Worm (Caenorhabditis elegans) whole organism, young adult: ENCODE results near the gene his-62.

Experiments used
- B0336.3 ChIP-seq: fragments of 200-800 bp; sonication (Bioruptor generic); IDR thresholded peaks from 2 replicates; pipeline ENCODE4 v1.3.6; 2022; ENCODE audit warnings: missing genetic modification characterization, missing compliant biosample characterization
- C17E4.6 ChIP-seq: fragments of 200-800 bp; sonication (Bioruptor generic); IDR thresholded peaks from 2 replicates; pipeline ENCODE4 v1.3.6; 2022; ENCODE audit warnings: missing genetic modification reagents, missing genetic modification characterization, missing compliant biosample characterization
- D2030.7 ChIP-seq: fragments of 200-800 bp; sonication (Bioruptor generic); IDR thresholded peaks from 2 replicates; pipeline ENCODE4 v1.3.6; 2022; ENCODE audit warnings: missing genetic modification reagents, missing genetic modification characterization, missing compliant biosample characterization
- F23B12.7 ChIP-seq: sonication (generic microtip); optimal IDR thresholded peaks from 2 replicates; lab custom pipeline; 2017; ENCODE audit warnings: missing genetic modification characterization, mild to moderate bottlenecking, missing compliant biosample characterization, antibody characterized with exemption, moderate library complexity; ENCODE audit not compliant: insufficient read depth
- F33H1.4 ChIP-seq: fragments of 200-800 bp; sonication (Bioruptor generic); IDR thresholded peaks from 2 replicates; pipeline ENCODE4 v1.3.6; 2022; ENCODE audit warnings: missing genetic modification reagents, missing genetic modification characterization, missing compliant biosample characterization
- F37B4.10 ChIP-seq: fragments of 200-800 bp; sonication (Bioruptor generic); IDR thresholded peaks from 2 replicates; pipeline ENCODE4 v1.3.6; 2022; ENCODE audit warnings: missing genetic modification characterization, missing compliant biosample characterization
- F52B5.7 ChIP-seq: sonication (generic microtip); optimal IDR thresholded peaks from 2 replicates; lab custom pipeline; 2016; ENCODE audit warnings: mild to moderate bottlenecking, missing genetic modification characterization, missing compliant biosample characterization
- F57C9.4 ChIP-seq: sonication (generic microtip); optimal IDR thresholded peaks from 2 replicates; lab custom pipeline; 2017; ENCODE audit warnings: mild to moderate bottlenecking, missing genetic modification characterization, missing compliant biosample characterization
- K11D2.4 ChIP-seq: fragments of 200-800 bp; sonication (Bioruptor generic); IDR thresholded peaks from 2 replicates; pipeline ENCODE4 v1.3.6; 2022; ENCODE audit warnings: missing genetic modification reagents, missing genetic modification characterization, missing compliant biosample characterization
- Y53G8AR.9 ChIP-seq: fragments of 200-800 bp; sonication (Bioruptor generic); conservative IDR thresholded peaks from 2 replicates; pipeline ENCODE4 v1.3.6; 2022; ENCODE audit warnings: missing genetic modification reagents, missing genetic modification characterization, missing compliant biosample characterization
- Y67H2A.10 ChIP-seq: fragments of 200-800 bp; sonication (Bioruptor generic); conservative IDR thresholded peaks from 2 replicates; pipeline ENCODE4 v1.3.6; 2022; ENCODE audit warnings: missing genetic modification reagents, missing genetic modification characterization, missing compliant biosample characterization
- Y79H2A.3 ChIP-seq: fragments of 200-800 bp; sonication (Bioruptor generic); conservative IDR thresholded peaks from 2 replicates; pipeline ENCODE4 v1.3.6; 2022; ENCODE audit warnings: missing genetic modification reagents, missing genetic modification characterization, missing compliant biosample characterization
- Y95B8A.8 ChIP-seq: fragments of 200-800 bp; sonication (Bioruptor generic); IDR thresholded peaks from 2 replicates; pipeline ENCODE4 v1.3.6; 2022; ENCODE audit warnings: missing genetic modification reagents, missing genetic modification characterization, missing compliant biosample characterization
- ZK185.1 ChIP-seq: sonication (generic microtip); optimal IDR thresholded peaks from 2 replicates; lab custom pipeline; 2016; ENCODE audit warnings: mild to moderate bottlenecking, missing genetic modification characterization, missing compliant biosample characterization; ENCODE audit not compliant: poor library complexity, severe bottlenecking
- akir-1 ChIP-seq: fragments of 200-800 bp; sonication (Bioruptor generic); optimal IDR thresholded peaks from 2 replicates; lab custom pipeline; 2018; ENCODE audit warnings: mild to moderate bottlenecking, missing genetic modification characterization, moderate library complexity, missing compliant biosample characterization
- aptf-2 ChIP-seq: fragments of 200-800 bp; sonication (Bioruptor generic); conservative IDR thresholded peaks from 2 replicates; pipeline ENCODE4 v1.3.6; 2022; ENCODE audit warnings: missing genetic modification reagents, missing genetic modification characterization, missing compliant biosample characterization
- bed-1 ChIP-seq: fragments of 200-800 bp; sonication (Bioruptor generic); IDR thresholded peaks from 2 replicates; pipeline ENCODE4 v1.3.6; 2022; ENCODE audit warnings: missing genetic modification reagents, missing genetic modification characterization, missing compliant biosample characterization
- ccch-3 ChIP-seq: fragments of 200-800 bp; sonication (Bioruptor generic); optimal IDR thresholded peaks from 2 replicates; lab custom pipeline; 2018; ENCODE audit warnings: mild to moderate bottlenecking, missing genetic modification characterization, missing compliant biosample characterization
- cebp-1 ChIP-seq, 2 experiments: fragments of 200-800 bp in 1 of 2; sonication (Bioruptor generic) in 1 of 2; sonication (generic microtip) in 1 of 2; IDR thresholded peaks in 1 of 2; optimal IDR thresholded peaks in 1 of 2; 2 replicates each; pipeline versions ENCODE4 v1.3.6 to Lab custom; 2017 to 2022; ENCODE audit warnings: missing compliant biosample characterization in 2 of 2, missing genetic modification characterization in 2 of 2, mild to moderate bottlenecking in 1 of 2, missing genetic modification reagents in 1 of 2, moderate library complexity in 1 of 2
- cebp-2 ChIP-seq: fragments of 200-800 bp; sonication (Bioruptor generic); IDR thresholded peaks from 2 replicates; pipeline ENCODE4 v1.3.6; 2022; ENCODE audit warnings: missing genetic modification characterization, missing compliant biosample characterization
- ceh-100 ChIP-seq: fragments of 200-800 bp; sonication (Bioruptor generic); IDR thresholded peaks from 2 replicates; pipeline ENCODE4 v1.3.6; 2022; ENCODE audit warnings: missing genetic modification reagents, missing genetic modification characterization, missing compliant biosample characterization
- dox-1 ChIP-seq: fragments of 200-800 bp; sonication (Bioruptor generic); IDR thresholded peaks from 2 replicates; pipeline ENCODE4 v1.3.6; 2022; ENCODE audit warnings: missing genetic modification reagents, missing genetic modification characterization, missing compliant biosample characterization
- egl-44 ChIP-seq: fragments of 200-800 bp; sonication (Bioruptor generic); IDR thresholded peaks from 2 replicates; pipeline ENCODE4 v1.3.6; 2022; ENCODE audit warnings: missing genetic modification reagents, missing genetic modification characterization, missing compliant biosample characterization
- ekl-4 ChIP-seq: fragments of 200-800 bp; sonication (Bioruptor generic); IDR thresholded peaks from 2 replicates; pipeline ENCODE4 v1.3.6; 2022; ENCODE audit warnings: missing genetic modification reagents, missing genetic modification characterization, missing compliant biosample characterization
- hmg-1.2 ChIP-seq: fragments of 200-800 bp; sonication (Bioruptor generic); IDR thresholded peaks from 2 replicates; pipeline ENCODE4 v1.3.6; 2022; ENCODE audit warnings: missing genetic modification reagents, missing genetic modification characterization, missing compliant biosample characterization
- hrde-1 ChIP-seq: sonication (generic microtip); optimal IDR thresholded peaks from 2 replicates; lab custom pipeline; 2016; ENCODE audit warnings: missing genetic modification characterization, mild to moderate bottlenecking, missing compliant biosample characterization, moderate library complexity, missing genotype, missing genetic modification reagents, borderline replicate concordance
- hsf-1 ChIP-seq: fragments of 200-800 bp; sonication (Bioruptor generic); IDR thresholded peaks from 2 replicates; pipeline ENCODE4 v1.3.6; 2022; ENCODE audit warnings: missing genetic modification reagents, missing genetic modification characterization, missing compliant biosample characterization
- lir-1 ChIP-seq: fragments of 200-800 bp; sonication (Bioruptor generic); conservative IDR thresholded peaks from 2 replicates; pipeline ENCODE4 v1.3.6; 2022; ENCODE audit warnings: missing genetic modification reagents, missing genetic modification characterization, missing compliant biosample characterization
- lsl-1 ChIP-seq: fragments of 200-800 bp; sonication (Bioruptor generic); optimal IDR thresholded peaks from 2 replicates; lab custom pipeline; 2018; ENCODE audit warnings: mild to moderate bottlenecking, missing genetic modification characterization, moderate library complexity, missing compliant biosample characterization
- madf-10 ChIP-seq: sonication (generic microtip); optimal IDR thresholded peaks from 2 replicates; lab custom pipeline; 2016; ENCODE audit warnings: mild to moderate bottlenecking, missing genetic modification characterization, missing compliant biosample characterization
- madf-8 ChIP-seq: fragments of 200-800 bp; sonication (Bioruptor generic); conservative IDR thresholded peaks from 2 replicates; pipeline ENCODE4 v1.3.6; 2022; ENCODE audit warnings: missing genetic modification reagents, missing genetic modification characterization, missing compliant biosample characterization
- mcd-1 ChIP-seq: fragments of 200-800 bp; sonication (Bioruptor generic); IDR thresholded peaks from 2 replicates; pipeline ENCODE4 v1.3.6; 2022; ENCODE audit warnings: missing genetic modification reagents, missing genetic modification characterization, missing compliant biosample characterization
- nhr-80 ChIP-seq: sonication (generic microtip); optimal IDR thresholded peaks from 2 replicates; lab custom pipeline; 2016; ENCODE audit warnings: missing genetic modification characterization, missing compliant biosample characterization
- pbrm-1 ChIP-seq: fragments of 200-800 bp; sonication (Bioruptor generic); IDR thresholded peaks from 2 replicates; pipeline ENCODE4 v1.3.6; 2022; ENCODE audit warnings: missing genetic modification reagents, missing genetic modification characterization, missing compliant biosample characterization
- rcor-1 ChIP-seq: fragments of 200-800 bp; sonication (Bioruptor generic); IDR thresholded peaks from 2 replicates; pipeline ENCODE4 v1.3.6; 2022; ENCODE audit warnings: missing genetic modification reagents, missing genetic modification characterization, missing compliant biosample characterization
- rpc-1 ChIP-seq, 2 experiments: fragments of 150-350 bp in 1 of 2; sonication (generic microtip) in 1 of 2; optimal IDR thresholded peaks; 2 replicates each; lab custom pipeline; 2014 to 2018; ENCODE audit warnings: missing biosample characterization in 1 of 2, missing genetic modification characterization in 1 of 2, missing genetic modification reagents in 1 of 2, missing genotype in 1 of 2
- snpc-4 ChIP-seq, 5 experiments: fragments of 150-350 bp in 1 of 5; sonication (generic microtip) in 4 of 5; optimal IDR thresholded peaks; 2 replicates each; lab custom pipeline; 2014 to 2018; ENCODE audit warnings: missing genetic modification characterization in 5 of 5, missing biosample characterization in 3 of 5, antibody characterized with exemption in 2 of 5, mild to moderate bottlenecking in 2 of 5, missing compliant biosample characterization in 2 of 5, missing genotype in 2 of 5, moderate library complexity in 2 of 5, missing genetic modification reagents in 1 of 5
- sptf-2 ChIP-seq: fragments of 200-800 bp; sonication (Bioruptor generic); optimal IDR thresholded peaks from 2 replicates; lab custom pipeline; 2018; ENCODE audit warnings: mild to moderate bottlenecking, missing genetic modification characterization, missing compliant biosample characterization
- tbp1 ChIP-seq: fragments of 200-800 bp; sonication (Bioruptor generic); optimal IDR thresholded peaks from 2 replicates; lab custom pipeline; 2018; ENCODE audit warnings: mild to moderate bottlenecking, missing genetic modification characterization, missing compliant biosample characterization
- tlf-1 ChIP-seq: fragments of 200-800 bp; sonication (Bioruptor generic); optimal IDR thresholded peaks from 2 replicates; lab custom pipeline; 2018; ENCODE audit warnings: mild to moderate bottlenecking, missing genetic modification characterization, missing compliant biosample characterization
- zfh-2 ChIP-seq: fragments of 200-800 bp; sonication (Bioruptor generic); conservative IDR thresholded peaks from 2 replicates; pipeline ENCODE4 v1.3.6; 2022; ENCODE audit warnings: missing genetic modification reagents, missing genetic modification characterization, missing compliant biosample characterization
- ztf-18 ChIP-seq: sonication (generic microtip); optimal IDR thresholded peaks from 2 replicates; lab custom pipeline; 2016; ENCODE audit warnings: missing genotype, mild to moderate bottlenecking, missing genetic modification characterization, missing compliant biosample characterization
- ztf-25 ChIP-seq: fragments of 200-800 bp; sonication (Bioruptor generic); IDR thresholded peaks from 2 replicates; pipeline ENCODE4 v1.3.6; 2022; ENCODE audit warnings: missing genetic modification reagents, missing genetic modification characterization, missing compliant biosample characterization
- ztf-28 ChIP-seq: fragments of 200-800 bp; sonication (Bioruptor generic); IDR thresholded peaks from 2 replicates; pipeline ENCODE4 v1.3.6; 2022; ENCODE audit warnings: missing genetic modification reagents, missing genetic modification characterization, missing compliant biosample characterization

his-62 gene

DNA sequence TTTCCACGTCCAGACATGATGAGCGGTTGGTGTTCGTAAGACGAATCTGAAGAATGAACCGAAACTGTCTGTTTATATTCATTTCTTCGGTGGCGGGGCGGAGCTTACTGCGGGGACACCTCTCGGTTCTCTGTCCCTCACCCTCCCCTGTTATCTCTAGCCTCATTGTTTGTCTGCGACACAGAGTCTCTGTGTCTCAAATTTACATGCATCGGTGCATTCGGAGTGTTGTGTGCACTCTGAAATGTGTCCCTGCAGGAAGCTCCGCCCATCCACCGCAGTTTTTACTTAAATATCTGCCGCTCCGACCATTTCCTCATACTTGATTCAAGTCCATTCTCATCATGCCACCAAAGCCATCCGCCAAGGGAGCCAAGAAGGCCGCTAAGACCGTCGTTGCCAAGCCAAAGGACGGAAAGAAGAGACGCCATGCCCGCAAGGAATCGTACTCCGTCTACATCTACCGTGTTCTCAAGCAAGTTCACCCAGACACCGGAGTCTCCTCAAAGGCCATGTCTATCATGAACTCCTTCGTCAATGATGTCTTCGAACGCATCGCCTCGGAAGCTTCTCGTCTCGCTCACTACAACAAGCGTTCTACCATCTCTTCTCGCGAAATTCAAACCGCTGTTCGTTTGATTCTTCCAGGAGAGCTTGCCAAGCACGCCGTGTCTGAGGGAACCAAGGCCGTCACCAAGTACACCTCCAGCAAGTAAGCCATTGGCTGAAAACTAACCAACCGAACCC lies at the start of gene his-62, which contains the start of gene his-61:
TSS of gene his-62 (plus strand) at position 345 of the 747 bp plus-strand sequence.
TSS of gene his-61 (minus strand) at position 17 of the 747 bp plus-strand sequence.
- TF ChIP-seq Y67H2A.10 (GFP tag; lab: Robert Waterston, UW) (no peak), egl-44 (GFP tag; lab: Robert Waterston, UW) (0 out of 2 replicates have a peak, but pooled peaks have one; percentile 58), F23B12.7 (no peak), nhr-80 (tag; lab: Kevin White, UChicago) (peak; percentile 73), D2030.7 (GFP tag; lab: Robert Waterston, UW) (peak; percentile 68), ztf-25 (GFP tag; lab: Robert Waterston, UW) (no peak), rpc-1 (optimal IDR thresholded peaks at IDR 0.05; lab: Kevin White, UChicago) (no peak), rpc-1 (tag; optimal IDR thresholded peaks at IDR 0.05; lab: Kevin White, UChicago) (no peak), ZK185.1 (tag; lab: Kevin White, UChicago) (peak; percentile 39), tlf-1 (peak; percentile 23), F57C9.4 (tag; lab: Kevin White, UChicago) (no peak), madf-10 (tag; lab: Kevin White, UChicago) (no peak), pbrm-1 (GFP tag; lab: Robert Waterston, UW) (peak; percentile 63; the same call in 1 of the 2 replicates), cebp-1 (GFP tag; IDR thresholded peaks at IDR 0.05; lab: Robert Waterston, UW) (no peak), cebp-1 (tag; optimal IDR thresholded peaks at IDR 0.05; lab: Kevin White, UChicago) (peak; percentile 6), ztf-28 (GFP tag; lab: Robert Waterston, UW) (peak; percentile 76; the same call in 1 of the 2 replicates), F52B5.7 (no peak), F33H1.4 (GFP tag; lab: Robert Waterston, UW) (peak; percentile 10; the same call in 1 of the 2 replicates), Y95B8A.8 (0 out of 2 replicates have a peak, but pooled peaks have one; percentile 70), K11D2.4 (no peak), ekl-4 (GFP tag; lab: Robert Waterston, UW) (peak; percentile 39), Y53G8AR.9 (peak; percentile 56), B0336.3 (GFP tag; lab: Robert Waterston, UW) (peak; percentile 46; the same call in 1 of the 2 replicates), cebp-2 (GFP tag; lab: Robert Waterston, UW) (peak; percentile 62; the same call in 1 of the 2 replicates), tbp1 (GFP tag; lab: Kevin White, UChicago) (peak; percentile 71), sptf-2 (GFP tag; lab: Kevin White, UChicago) (no peak), madf-8 (GFP tag; lab: Robert Waterston, UW) (0 out of 2 replicates have a peak, but pooled peaks have one; percentile 26), ccch-3 (GFP tag; lab: Kevin White, UChicago) (no peak), hrde-1 (tag; lab: Kevin White, UChicago) (peak; percentile 20), F37B4.10 (no peak), C17E4.6 (GFP tag; lab: Robert Waterston, UW) (peak; percentile 32; the same call in 1 of the 2 replicates), snpc-4 (GFP tag; optimal IDR thresholded peaks at IDR 0.05; lab: Kevin White, UChicago) (no peak), snpc-4 (tag; optimal IDR thresholded peaks at IDR 0.05; lab: Kevin White, UChicago) (peak; percentile 4 to 74 (median 61)), mcd-1 (GFP tag; lab: Robert Waterston, UW) (peak; percentile 51), lsl-1 (peak; percentile 43), hsf-1 (GFP tag; lab: Robert Waterston, UW) (peak; percentile 15; the same call in 1 of the 2 replicates), akir-1 (GFP tag; lab: Kevin White, UChicago) (no peak), hmg-1.2 (GFP tag; lab: Robert Waterston, UW) (peak; percentile 80), bed-1 (GFP tag; lab: Robert Waterston, UW) (no peak), Y79H2A.3 (GFP tag; lab: Robert Waterston, UW) (peak; percentile 10; the same call in 1 of the 2 replicates), aptf-2 (peak; percentile 87), zfh-2 (no peak), ceh-100 (peak; percentile 53), rcor-1 (GFP tag; lab: Robert Waterston, UW) (peak; percentile 9; the same call in 1 of the 2 replicates), lir-1 (GFP tag; lab: Robert Waterston, UW) (no peak), ztf-18 (tag; lab: Kevin White, UChicago) (peak; percentile 29), dox-1 (peak; percentile 82)
